Worm (Caenorhabditis elegans): Measurements from ENCODE around the gene egl-15.

Gene egl-15

ce11 chrX:11031047-11031695 is 15.0 kb downstream of the egl-15 start (continued):
- TF ChIP-seq hlh-13 (GFP tag; optimal IDR thresholded peaks at IDR 0.05) (no peak), pag-3 (tag; optimal IDR thresholded peaks at IDR 0.05; ENCODE audit: borderline replicate concordance) (peak; percentile 58), nfya-1 (tag; optimal IDR thresholded peaks at IDR 0.05) (peak; percentile 89), unc-42 (tag; optimal IDR thresholded peaks at IDR 0.05) (peak; percentile 85), hlh-15 (tag; optimal IDR thresholded peaks at IDR 0.05) (no peak), ets-4 (tag; optimal IDR thresholded peaks at IDR 0.05) (peak; percentile 74), F13H6.1 (tag; optimal IDR thresholded peaks at IDR 0.05) (peak; percentile 78), ttx-3 (tag; optimal IDR thresholded peaks at IDR 0.05) (no peak), ceh-19 (GFP tag; optimal IDR thresholded peaks at IDR 0.05) (peak; percentile 51), ceh-48 (tag; optimal IDR thresholded peaks at IDR 0.05) (peak; percentile 50), che-1 (tag; optimal IDR thresholded peaks at IDR 0.05) (no peak), ceh-14 (tag; optimal IDR thresholded peaks at IDR 0.05) (peak; percentile 80), lin-11 (tag; optimal IDR thresholded peaks at IDR 0.05) (no peak), ceh-2 (tag; optimal IDR thresholded peaks at IDR 0.05) (peak; percentile 86), rnt-1 (tag; optimal IDR thresholded peaks at IDR 0.05) (peak; percentile 94), ztf-16 (tag; optimal IDR thresholded peaks at IDR 0.05) (peak; percentile 64), sox-4 (tag; optimal IDR thresholded peaks at IDR 0.05) (no peak), dmd-4 (tag; optimal IDR thresholded peaks at IDR 0.05; ENCODE audit: borderline replicate concordance) (no peak), elt-2 (tag; optimal IDR thresholded peaks at IDR 0.05) (peak; percentile 40), nhr-232 (tag; optimal IDR thresholded peaks at IDR 0.05) (no peak), fax-1 (tag; optimal IDR thresholded peaks at IDR 0.05) (no peak), K09A11.1 (tag; optimal IDR thresholded peaks at IDR 0.05; ENCODE audit: insufficient read depth) (peak; percentile 16), tbx-2 (tag; optimal IDR thresholded peaks at IDR 0.05) (peak; percentile 96), ceh-6 (GFP tag; optimal IDR thresholded peaks at IDR 0.05) (peak; percentile 76), lim-6 (tag; optimal IDR thresholded peaks at IDR 0.05) (peak; percentile 45), pros-1 (tag; optimal IDR thresholded peaks at IDR 0.05) (peak; percentile 90), eyg-1 (tag; optimal IDR thresholded peaks at IDR 0.05) (peak; percentile 71), nhr-11 (tag; optimal IDR thresholded peaks at IDR 0.05) (no peak), Y22D7AL.16 (tag; optimal IDR thresholded peaks at IDR 0.05) (no peak), sdc-2 (tag; optimal IDR thresholded peaks at IDR 0.05) (peak; percentile 83), mec-3 (tag; optimal IDR thresholded peaks at IDR 0.05; ENCODE audit: borderline replicate concordance) (peak; percentile 3), pha-2 (tag; optimal IDR thresholded peaks at IDR 0.05) (peak; percentile 57), ceh-31 (tag; optimal IDR thresholded peaks at IDR 0.05) (peak; percentile 97), fkh-10 (GFP tag; optimal IDR thresholded peaks at IDR 0.05) (no peak), syd-9 (tag; optimal IDR thresholded peaks at IDR 0.05) (peak; percentile 73)

ce11 chrX:11031869-11032268 is 15.7 kb downstream of the egl-15 start:
- TF ChIP-seq pros-1 (tag; optimal IDR thresholded peaks at IDR 0.05) (peak; percentile 61), unc-42 (tag; optimal IDR thresholded peaks at IDR 0.05) (peak; percentile 16), sox-4 (tag; optimal IDR thresholded peaks at IDR 0.05) (no peak), C38D4.7 (GFP tag; optimal IDR thresholded peaks at IDR 0.05) (peak; percentile 33)

- TF ChIP-seq K09A11.1 (tag; optimal IDR thresholded peaks at IDR 0.05; ENCODE audit: insufficient read depth) (no peak), ceh-31 (tag; optimal IDR thresholded peaks at IDR 0.05) (no peak), gmeb-2 (tag; optimal IDR thresholded peaks at IDR 0.05) (no peak), che-1 (tag; optimal IDR thresholded peaks at IDR 0.05) (no peak), lin-11 (tag; optimal IDR thresholded peaks at IDR 0.05) (no peak), dmd-4 (tag; optimal IDR thresholded peaks at IDR 0.05; ENCODE audit: borderline replicate concordance) (no peak), fkh-10 (GFP tag; optimal IDR thresholded peaks at IDR 0.05) (no peak), ceh-30 (tag; optimal IDR thresholded peaks at IDR 0.05) (no peak), pag-3 (tag; optimal IDR thresholded peaks at IDR 0.05; ENCODE audit: borderline replicate concordance) (no peak), ceh-24 (tag; optimal IDR thresholded peaks at IDR 0.05) (no peak), sox-2 (GFP tag; IDR thresholded peaks at IDR 0.05) (no peak), tbx-7 (tag; optimal IDR thresholded peaks at IDR 0.05) (no peak), ceh-48 (tag; optimal IDR thresholded peaks at IDR 0.05) (no peak), T23F11.4 (GFP tag; optimal IDR thresholded peaks at IDR 0.05) (no peak), fkh-6 (tag; optimal IDR thresholded peaks at IDR 0.05) (no peak), madf-2 (tag; optimal IDR thresholded peaks at IDR 0.05) (no peak), tbx-2 (tag; optimal IDR thresholded peaks at IDR 0.05) (no peak), ceh-19 (GFP tag; optimal IDR thresholded peaks at IDR 0.05) (no peak), hlh-30 (tag; optimal IDR thresholded peaks at IDR 0.05; ENCODE audit: insufficient read depth) (no peak)
Measured at ce11 chrX:11032412-11032811, 16.2 kb downstream of the egl-15 start.

Measured in whole organism, late embryonic.